Fruit fly (Drosophila melanogaster) whole organism, embryonic: ENCODE results near the gene CG34039.
A peak's percentile ranks its signal among the peaks of the same experiment; 100 is the strongest.

Experiments
- BEAF-32 ChIP-seq: fragments of 200-800 bp; sonication (Bioruptor generic); optimal IDR thresholded peaks from 3 replicates; lab custom pipeline; 2017; ENCODE audit warnings: missing biosample characterization, missing genetic modification characterization, mild to moderate bottlenecking, moderate library complexity, missing genetic modification reagents
- Bdp1 ChIP-seq: fragments of 200-800 bp; sonication (Bioruptor generic); optimal IDR thresholded peaks from 3 replicates; lab custom pipeline; 2016; ENCODE audit warnings: missing biosample characterization, missing genetic modification characterization
- Bgb ChIP-seq: fragments of 200-800 bp; sonication (Bioruptor generic); IDR thresholded peaks from 2 replicates; pipeline ENCODE4 v1.3.6; 2022; ENCODE audit warnings: missing biosample characterization, missing genetic modification characterization; ENCODE audit not compliant: partially characterized antibody
- CG10366 ChIP-seq: fragments of 200-800 bp; sonication (Bioruptor generic); IDR thresholded peaks from 2 replicates; pipeline ENCODE4 v1.3.6; 2022; ENCODE audit warnings: missing biosample characterization, missing genetic modification characterization
- CG11560 ChIP-seq: fragments of 200-800 bp; sonication (Bioruptor generic); IDR thresholded peaks from 3 replicates; pipeline ENCODE4 v1.3.6; 2022; ENCODE audit warnings: missing biosample characterization, missing genetic modification characterization
- CG16779 ChIP-seq: fragments of 200-800 bp; sonication (Bioruptor generic); IDR thresholded peaks from 2 replicates; pipeline ENCODE4 v1.3.6; 2022; ENCODE audit warnings: missing biosample characterization, missing genetic modification characterization
- CG17186 ChIP-seq: fragments of 200-800 bp; sonication (Bioruptor generic); optimal IDR thresholded peaks from 3 replicates; lab custom pipeline; 2017; ENCODE audit warnings: missing biosample characterization, missing genetic modification reagents, missing genetic modification characterization
- CG18764 ChIP-seq: fragments of 200-800 bp; sonication (Bioruptor generic); optimal IDR thresholded peaks from 3 replicates; lab custom pipeline; 2016; ENCODE audit warnings: missing biosample characterization, missing genetic modification characterization
- CG2129 ChIP-seq: fragments of 200-800 bp; sonication (Bioruptor generic); IDR thresholded peaks from 2 replicates; pipeline ENCODE4 v1.3.6; 2022; ENCODE audit warnings: missing biosample characterization, missing genetic modification characterization; ENCODE audit not compliant: partially characterized antibody
- CG31224 ChIP-seq: fragments of 200-800 bp; sonication (Bioruptor generic); IDR thresholded peaks from 2 replicates; pipeline ENCODE4 v1.3.6; 2022; ENCODE audit warnings: missing biosample characterization, missing genetic modification characterization
- CG31388 ChIP-seq: fragments of 200-800 bp; sonication (Bioruptor generic); optimal IDR thresholded peaks from 2 replicates; lab custom pipeline; 2016; ENCODE audit warnings: missing biosample characterization, missing genetic modification characterization
- CG31441 ChIP-seq: fragments of 200-800 bp; sonication (Bioruptor generic); IDR thresholded peaks from 2 replicates; pipeline ENCODE4 v1.3.6; 2022; ENCODE audit warnings: missing biosample characterization, missing genetic modification characterization
- CG33557 ChIP-seq: fragments of 200-800 bp; sonication (Bioruptor generic); optimal IDR thresholded peaks from 2 replicates; lab custom pipeline; 2019; ENCODE audit warnings: missing biosample characterization, mild to moderate bottlenecking, missing genetic modification characterization, moderate library complexity
- CG42726 ChIP-seq: fragments of 200-800 bp; sonication (Bioruptor generic); IDR thresholded peaks from 2 replicates; pipeline ENCODE4 v1.3.6; 2022; ENCODE audit warnings: missing biosample characterization, missing genetic modification characterization; ENCODE audit not compliant: partially characterized antibody
- CG4404 ChIP-seq: fragments of 200-800 bp; sonication (Bioruptor generic); IDR thresholded peaks from 2 replicates; pipeline ENCODE4 v1.3.6; 2022; ENCODE audit warnings: missing biosample characterization, missing genetic modification characterization
- CG6791 ChIP-seq: fragments of 200-800 bp; sonication (Bioruptor generic); IDR thresholded peaks from 3 replicates; pipeline ENCODE4 v1.3.6; 2022; ENCODE audit warnings: missing biosample characterization, missing genetic modification characterization; ENCODE audit not compliant: partially characterized antibody
- CG7987 ChIP-seq: fragments of 200-800 bp; sonication (Bioruptor generic); optimal IDR thresholded peaks from 2 replicates; lab custom pipeline; 2018; ENCODE audit warnings: missing biosample characterization, mild to moderate bottlenecking, missing genetic modification characterization, moderate library complexity
- CG8359 ChIP-seq: fragments of 200-800 bp; sonication (Bioruptor generic); optimal IDR thresholded peaks from 2 replicates; lab custom pipeline; 2017; ENCODE audit warnings: missing biosample characterization, mild to moderate bottlenecking, missing genetic modification characterization, borderline replicate concordance
- CG9437 ChIP-seq: fragments of 200-800 bp; sonication (Bioruptor generic); optimal IDR thresholded peaks from 2 replicates; lab custom pipeline; 2018; ENCODE audit warnings: missing biosample characterization, mild to moderate bottlenecking, missing genetic modification characterization
- CHES-1-like ChIP-seq: fragments of 200-800 bp; sonication (Bioruptor generic); optimal IDR thresholded peaks from 2 replicates; lab custom pipeline; 2016; ENCODE audit warnings: missing biosample characterization, missing genetic modification characterization
- Drgx ChIP-seq: fragments of 200-800 bp; sonication (Bioruptor generic); IDR thresholded peaks from 2 replicates; pipeline ENCODE4 v1.3.6; 2022; ENCODE audit warnings: missing biosample characterization, missing genetic modification characterization
- Elba2 ChIP-seq: fragments of 200-800 bp; sonication (Bioruptor generic); optimal IDR thresholded peaks from 3 replicates; lab custom pipeline; 2016; ENCODE audit warnings: missing biosample characterization, missing genetic modification characterization
- HLH4C ChIP-seq: fragments of 200-800 bp; sonication (Bioruptor generic); IDR thresholded peaks from 3 replicates; pipeline ENCODE4 v1.3.6; 2022; ENCODE audit warnings: missing biosample characterization, missing genetic modification characterization; ENCODE audit not compliant: partially characterized antibody
- NC2β ChIP-seq: fragments of 200-800 bp; sonication (Bioruptor generic); optimal IDR thresholded peaks from 2 replicates; lab custom pipeline; 2016; ENCODE audit warnings: missing biosample characterization, missing genetic modification characterization
- Neu2 ChIP-seq: fragments of 200-800 bp; sonication (Bioruptor generic); optimal IDR thresholded peaks from 3 replicates; lab custom pipeline; 2016; ENCODE audit warnings: missing biosample characterization, missing genetic modification characterization, borderline replicate concordance
- Nf-YB ChIP-seq: fragments of 200-800 bp; sonication (Bioruptor generic); optimal IDR thresholded peaks from 3 replicates; lab custom pipeline; 2019; ENCODE audit warnings: missing biosample characterization, mild to moderate bottlenecking, missing genetic modification characterization, moderate library complexity
- Oli ChIP-seq: fragments of 200-800 bp; sonication (Bioruptor generic); optimal IDR thresholded peaks from 2 replicates; lab custom pipeline; 2018; ENCODE audit warnings: missing biosample characterization, mild to moderate bottlenecking, missing genetic modification characterization, moderate library complexity
- Spps ChIP-seq: fragments of 200-800 bp; sonication (Bioruptor generic); optimal IDR thresholded peaks from 2 replicates; lab custom pipeline; 2018; ENCODE audit warnings: missing biosample characterization, mild to moderate bottlenecking, missing genetic modification characterization
- amos ChIP-seq: fragments of 200-800 bp; sonication (Bioruptor generic); IDR thresholded peaks from 2 replicates; pipeline ENCODE4 v1.3.6; 2022; ENCODE audit warnings: missing biosample characterization, missing genetic modification characterization; ENCODE audit not compliant: partially characterized antibody
- ap ChIP-seq: fragments of 200-800 bp; sonication (Bioruptor generic); IDR thresholded peaks from 2 replicates; pipeline ENCODE4 v1.3.6; 2022; ENCODE audit warnings: missing biosample characterization, missing genetic modification characterization
- bigmax ChIP-seq: fragments of 200-800 bp; sonication (Bioruptor generic); optimal IDR thresholded peaks from 2 replicates; lab custom pipeline; 2018; ENCODE audit warnings: missing biosample characterization, mild to moderate bottlenecking, missing genetic modification characterization
- caup ChIP-seq: fragments of 200-800 bp; sonication (Bioruptor generic); optimal IDR thresholded peaks from 3 replicates; lab custom pipeline; 2017; ENCODE audit warnings: missing biosample characterization, mild to moderate bottlenecking, missing genetic modification characterization, moderate library complexity; ENCODE audit not compliant: severe bottlenecking
- crol ChIP-seq: fragments of 200-800 bp; sonication (Bioruptor generic); IDR thresholded peaks from 2 replicates; pipeline ENCODE4 v1.3.6; 2022; ENCODE audit warnings: missing biosample characterization, missing genetic modification characterization
- eve ChIP-seq, 2 experiments: fragments of >200 bp; optimal IDR thresholded peaks; 2 replicates each; lab custom pipeline; 2017; ENCODE audit warnings: missing biosample characterization in 2 of 2, missing genetic modification characterization in 2 of 2
- exex ChIP-seq: fragments of 200-800 bp; sonication (Bioruptor generic); optimal IDR thresholded peaks from 4 replicates; lab custom pipeline; 2018; ENCODE audit warnings: missing biosample characterization, mild to moderate bottlenecking, missing genetic modification characterization, moderate library complexity
- gsb ChIP-seq: fragments of 200-800 bp; sonication (Bioruptor generic); IDR thresholded peaks from 2 replicates; pipeline ENCODE4 v1.3.6; 2022; ENCODE audit warnings: missing biosample characterization, missing genetic modification characterization
- jing ChIP-seq: fragments of 200-800 bp; sonication (Bioruptor generic); optimal IDR thresholded peaks from 2 replicates; lab custom pipeline; 2018; ENCODE audit warnings: missing biosample characterization, mild to moderate bottlenecking, missing genetic modification characterization
- klu ChIP-seq: fragments of 200-800 bp; sonication (Bioruptor generic); IDR thresholded peaks from 2 replicates; pipeline ENCODE4 v1.3.6; 2022; ENCODE audit warnings: missing biosample characterization, missing genetic modification characterization
- oc ChIP-seq: fragments of 200-800 bp; sonication (Bioruptor generic); optimal IDR thresholded peaks from 2 replicates; lab custom pipeline; 2018; ENCODE audit warnings: missing biosample characterization, mild to moderate bottlenecking, missing genetic modification characterization, moderate library complexity
- psq ChIP-seq: fragments of 200-800 bp; sonication (Bioruptor generic); optimal IDR thresholded peaks from 2 replicates; lab custom pipeline; 2017; ENCODE audit warnings: missing biosample characterization, missing genetic modification characterization
- ranshi ChIP-seq: fragments of 200-800 bp; sonication (Bioruptor generic); IDR thresholded peaks from 2 replicates; pipeline ENCODE4 v1.3.6; 2022; ENCODE audit warnings: missing biosample characterization, missing genetic modification characterization
- row ChIP-seq: fragments of 200-800 bp; sonication (Bioruptor generic); IDR thresholded peaks from 3 replicates; pipeline ENCODE4 v1.3.6; 2022; ENCODE audit warnings: missing biosample characterization, missing genetic modification characterization
- tio ChIP-seq: fragments of 200-800 bp; sonication (Bioruptor generic); optimal IDR thresholded peaks from 2 replicates; lab custom pipeline; 2017; ENCODE audit warnings: missing biosample characterization, missing genetic modification characterization, inconsistent platforms
- tna ChIP-seq: fragments of 200-800 bp; sonication (Bioruptor generic); IDR thresholded peaks from 2 replicates; pipeline ENCODE4 v1.3.6; 2022; ENCODE audit warnings: missing biosample characterization, missing genetic modification characterization; ENCODE audit not compliant: partially characterized antibody
- tup ChIP-seq: fragments of 200-800 bp; sonication (Bioruptor generic); optimal IDR thresholded peaks from 2 replicates; lab custom pipeline; 2016; ENCODE audit warnings: missing biosample characterization, mild to moderate bottlenecking, missing genetic modification characterization, moderate library complexity
- tx ChIP-seq: fragments of 200-800 bp; sonication (Bioruptor generic); optimal IDR thresholded peaks from 2 replicates; lab custom pipeline; 2016; ENCODE audit warnings: missing biosample characterization, missing genetic modification characterization
- z ChIP-seq: fragments of 200-800 bp; sonication (Bioruptor generic); IDR thresholded peaks from 3 replicates; pipeline ENCODE4 v1.3.6; 2022; ENCODE audit warnings: missing biosample characterization, missing genetic modification characterization
- zf30C ChIP-seq: fragments of 200-800 bp; sonication (Bioruptor generic); optimal IDR thresholded peaks from 3 replicates; lab custom pipeline; 2018; ENCODE audit warnings: missing biosample characterization, mild to moderate bottlenecking, missing genetic modification characterization
- zfh2 ChIP-seq: fragments of 200-800 bp; sonication (Bioruptor generic); optimal IDR thresholded peaks from 2 replicates; lab custom pipeline; 2016; ENCODE audit warnings: missing biosample characterization, missing genetic modification characterization

Gene CG34039

DNA sequence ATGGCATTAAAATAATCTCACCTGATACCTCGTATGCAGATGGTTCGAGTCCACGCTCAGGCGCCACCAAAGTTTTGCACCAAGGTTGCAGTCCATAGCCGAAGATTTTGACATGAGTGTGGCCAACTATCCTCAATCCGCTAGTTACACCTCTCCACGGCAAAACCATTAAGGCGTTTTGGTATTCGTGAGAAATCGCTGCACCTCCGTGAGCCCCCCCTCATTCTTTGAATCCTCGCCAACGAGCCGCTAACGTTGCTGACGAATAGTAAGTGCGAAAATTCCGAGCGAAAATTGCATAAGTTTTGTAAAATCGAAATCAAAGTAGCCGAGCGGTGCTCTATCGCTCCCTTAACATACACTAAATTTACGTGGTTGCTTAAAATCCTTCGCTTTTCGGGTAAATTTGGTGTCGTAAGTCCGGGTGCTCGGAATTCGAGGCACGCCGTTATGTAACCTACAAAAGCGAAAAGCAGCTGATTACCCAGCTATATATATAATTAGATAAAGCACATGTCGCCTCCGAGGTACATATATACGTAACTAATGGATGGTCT is 22.3 kb upstream of the CG34039 start, which contains the start of gene Mpcp2 (continued):
- TF ChIP-seq tio (GFP tag; lab: Kevin White, UChicago): no peak
- TF ChIP-seq zf30C (GFP tag; lab: Kevin White, UChicago): peak; percentile 44
- TF ChIP-seq CG42726 (GFP tag; lab: Robert Waterston, UW): peak; percentile 66; the same call in 1 of the 2 replicates
- TF ChIP-seq row (GFP tag; lab: Robert Waterston, UW): peak; percentile 39; the same call in 1 of the 3 replicates
- peak; percentile 57 for TF ChIP-seq exex (tag; lab: Kevin White, UChicago)
- peak; percentile 77 for TF ChIP-seq bigmax
- TF ChIP-seq CG11560 (tag; lab: Robert Waterston, UW): no peak; the same call in 2 of the 3 replicates
- no peak for TF ChIP-seq CG9437 (GFP tag; lab: Kevin White, UChicago)
- no peak for TF ChIP-seq CG31388
- no peak for TF ChIP-seq CG16779
- TF ChIP-seq klu (GFP tag; lab: Robert Waterston, UW): no peak
- no peak for TF ChIP-seq eve (GFP tag; optimal IDR thresholded peaks at IDR 0.05; lab: Kevin White, UChicago)
- peak; percentile 19 for TF ChIP-seq CG17186
- TF ChIP-seq CG10366 (GFP tag; lab: Robert Waterston, UW): no peak
- TF ChIP-seq CG4404: no peak
- no peak for TF ChIP-seq z (GFP tag; lab: Robert Waterston, UW)
- peak; percentile 24; the same call in 1 of the 2 replicates for TF ChIP-seq CG31441 (GFP tag; lab: Robert Waterston, UW)
- TF ChIP-seq gsb (GFP tag; lab: Robert Waterston, UW): no peak
- peak; percentile 56 for TF ChIP-seq CHES-1-like (GFP tag; lab: Kevin White, UChicago)
- no peak for TF ChIP-seq CG8359 (GFP tag; lab: Kevin White, UChicago)
- TF ChIP-seq CG7987 (GFP tag; lab: Kevin White, UChicago): peak; percentile 89
- TF ChIP-seq amos (GFP tag; lab: Robert Waterston, UW): peak; percentile 73
- no peak for TF ChIP-seq Neu2 (GFP tag; lab: Kevin White, UChicago)
- TF ChIP-seq CG18764 (GFP tag; lab: Kevin White, UChicago): no peak
- TF ChIP-seq psq (GFP tag; lab: Kevin White, UChicago): no peak
- no peak for TF ChIP-seq ap (GFP tag; lab: Robert Waterston, UW)
- no peak for TF ChIP-seq Drgx (GFP tag; lab: Robert Waterston, UW)
- TF ChIP-seq jing: no peak
- TF ChIP-seq tup (GFP tag; lab: Kevin White, UChicago): no peak
- peak; percentile 62 for TF ChIP-seq Bdp1 (GFP tag; lab: Kevin White, UChicago)
- no peak for TF ChIP-seq Elba2
- TF ChIP-seq caup (GFP tag; lab: Kevin White, UChicago): peak; percentile 53
- peak; percentile 53; the same call in 1 of the 3 replicates for TF ChIP-seq CG6791
- peak; percentile 62 for TF ChIP-seq BEAF-32 (GFP tag; lab: Kevin White, UChicago)
- TF ChIP-seq CG2129 (GFP tag; lab: Robert Waterston, UW): no peak
- peak; percentile 15 for TF ChIP-seq NC2β (GFP tag; lab: Kevin White, UChicago)
- peak; percentile 32 for TF ChIP-seq Nf-YB (GFP tag; lab: Kevin White, UChicago)
- peak; percentile 96 for TF ChIP-seq crol (GFP tag; lab: Robert Waterston, UW)
- TF ChIP-seq Spps (tag; lab: Kevin White, UChicago): peak; percentile 30
- no peak for TF ChIP-seq Oli (tag; lab: Kevin White, UChicago)
- TF ChIP-seq HLH4C (GFP tag; lab: Robert Waterston, UW): peak; percentile 18; the same call in 2 of the 3 replicates
- TF ChIP-seq oc (tag; lab: Kevin White, UChicago): no peak
- TF ChIP-seq Bgb (GFP tag; lab: Robert Waterston, UW): peak; percentile 72
- TF ChIP-seq zfh2 (GFP tag; lab: Kevin White, UChicago): peak; percentile 19
- peak; percentile 40; the same call in 1 of the 2 replicates for TF ChIP-seq tna
- peak; percentile 22; the same call in 1 of the 2 replicates for TF ChIP-seq ranshi
- TF ChIP-seq tx: no peak
- no peak for TF ChIP-seq CG31224 (GFP tag; lab: Robert Waterston, UW)
- TF ChIP-seq CG33557 (GFP tag; lab: Kevin White, UChicago): peak; percentile 12
